Worm (Caenorhabditis elegans) whole organism, L3 larva: ENCODE data around the gene nlp-71.
A peak's percentile ranks its signal among the peaks of the same experiment; 100 is the strongest.

Experiments used
- ZK546.5 ChIP-seq: sonication (generic microtip); optimal IDR thresholded peaks from 2 replicates; lab custom pipeline; 2017; ENCODE audit warnings: missing biosample characterization, missing genetic modification characterization
- elt-3 ChIP-seq, 3 experiments: fragments of 150-350 bp in 1 of 3; sonication (generic microtip) in 2 of 3; optimal IDR thresholded peaks; 2 replicates in 2 of 3; 4 replicates in 1 of 3; lab custom pipeline; 2014 to 2017; ENCODE audit warnings: missing biosample characterization in 3 of 3, missing genetic modification characterization in 3 of 3
- nfya-1 ChIP-seq: sonication (generic microtip); optimal IDR thresholded peaks from 2 replicates; lab custom pipeline; 2017; ENCODE audit warnings: missing genetic modification characterization, mild to moderate bottlenecking, missing compliant biosample characterization, antibody characterized with exemption, moderate library complexity; ENCODE audit not compliant: insufficient read depth
- nhr-237 ChIP-seq: fragments of 150-350 bp; optimal IDR thresholded peaks from 2 replicates; lab custom pipeline; 2014; ENCODE audit warnings: missing biosample characterization, missing genetic modification characterization
- nhr-76 ChIP-seq: fragments of 150-350 bp; sonication (generic microtip); optimal IDR thresholded peaks from 5 replicates; lab custom pipeline; 2014; ENCODE audit warnings: missing biosample characterization, missing genetic modification characterization
- skn-1 ChIP-seq: fragments of 150-350 bp; optimal IDR thresholded peaks from 2 replicates; lab custom pipeline; 2014; ENCODE audit warnings: missing biosample characterization, missing genetic modification characterization
- tbx-2 ChIP-seq: sonication (generic microtip); optimal IDR thresholded peaks from 2 replicates; lab custom pipeline; 2016; ENCODE audit warnings: mild to moderate bottlenecking, missing genetic modification characterization, missing compliant biosample characterization

- no peak for TF ChIP-seq nhr-237
- TF ChIP-seq tbx-2 = no peak
- TF ChIP-seq nhr-76 = no peak
- TF ChIP-seq skn-1 (tag; lab: Kevin White, UChicago) = peak; percentile 78
- TF ChIP-seq ZK546.5 (tag; lab: Kevin White, UChicago) = no peak
- TF ChIP-seq elt-3 (tag; optimal IDR thresholded peaks at IDR 0.05; lab: Kevin White, UChicago) = no peak
- TF ChIP-seq nfya-1 = peak; percentile 60
Measured at ce11 chrIV:6393329-6393728, 20.1 kb downstream of the nlp-71 start.
